Fruit fly (Drosophila melanogaster) whole organism, embryonic: ENCODE measurements around the gene Adck5.

ENCODE experiments used
- Abd-B ChIP-seq: fragments of 200-800 bp; sonication (Bioruptor generic); optimal IDR thresholded peaks from 2 replicates; lab custom pipeline; 2018; ENCODE audit warnings: missing biosample characterization, mild to moderate bottlenecking, missing genetic modification characterization, moderate library complexity
- BtbVII ChIP-seq: fragments of 200-800 bp; sonication (Bioruptor generic); optimal IDR thresholded peaks from 3 replicates; lab custom pipeline; 2017; ENCODE audit warnings: missing biosample characterization, mild to moderate bottlenecking, missing genetic modification characterization
- Bteb2 ChIP-seq: fragments of 200-800 bp; sonication (Bioruptor generic); optimal IDR thresholded peaks from 2 replicates; lab custom pipeline; 2016; ENCODE audit warnings: missing biosample characterization, missing genetic modification characterization
- CG10462 ChIP-seq: fragments of 200-800 bp; sonication (Bioruptor generic); optimal IDR thresholded peaks from 2 replicates; lab custom pipeline; 2016; ENCODE audit warnings: missing biosample characterization, missing genetic modification characterization
- CG11247 ChIP-seq: fragments of 200-800 bp; sonication (Bioruptor generic); IDR thresholded peaks from 2 replicates; pipeline ENCODE4 v1.3.6; 2022; ENCODE audit warnings: missing biosample characterization, missing genetic modification characterization
- CG12391 ChIP-seq: fragments of 200-800 bp; sonication (Bioruptor generic); optimal IDR thresholded peaks from 3 replicates; lab custom pipeline; 2018; ENCODE audit warnings: missing biosample characterization, mild to moderate bottlenecking, missing genetic modification characterization, moderate library complexity
- CG12659 ChIP-seq: fragments of 200-800 bp; sonication (Bioruptor generic); optimal IDR thresholded peaks from 3 replicates; lab custom pipeline; 2017; ENCODE audit warnings: mild to moderate bottlenecking, missing biosample characterization, missing genetic modification reagents, missing genetic modification characterization
- CG12744 ChIP-seq: fragments of 200-800 bp; sonication (Bioruptor generic); optimal IDR thresholded peaks from 2 replicates; lab custom pipeline; 2016; ENCODE audit warnings: missing biosample characterization, missing genetic modification characterization
- CG14710 ChIP-seq: fragments of 200-800 bp; sonication (Bioruptor generic); optimal IDR thresholded peaks from 3 replicates; lab custom pipeline; 2019; ENCODE audit warnings: missing biosample characterization, mild to moderate bottlenecking, missing genetic modification characterization, moderate library complexity
- CG16779 ChIP-seq: fragments of 200-800 bp; sonication (Bioruptor generic); IDR thresholded peaks from 2 replicates; pipeline ENCODE4 v1.3.6; 2022; ENCODE audit warnings: missing biosample characterization, missing genetic modification characterization
- CG30403 ChIP-seq: fragments of 200-800 bp; sonication (Bioruptor generic); optimal IDR thresholded peaks from 3 replicates; lab custom pipeline; 2016; ENCODE audit warnings: missing biosample characterization, missing genetic modification characterization
- CG42726 ChIP-seq: fragments of 200-800 bp; sonication (Bioruptor generic); IDR thresholded peaks from 2 replicates; pipeline ENCODE4 v1.3.6; 2022; ENCODE audit warnings: missing biosample characterization, missing genetic modification characterization; ENCODE audit not compliant: partially characterized antibody
- CG4282 ChIP-seq: fragments of 200-800 bp; sonication (Bioruptor generic); optimal IDR thresholded peaks from 2 replicates; lab custom pipeline; 2016; ENCODE audit warnings: missing biosample characterization, missing genetic modification characterization
- CG4854 ChIP-seq: fragments of 200-800 bp; sonication (Bioruptor generic); optimal IDR thresholded peaks from 2 replicates; lab custom pipeline; 2016; ENCODE audit warnings: missing biosample characterization, missing genetic modification characterization, inconsistent platforms
- CG5245 ChIP-seq: fragments of 200-800 bp; sonication (Bioruptor generic); optimal IDR thresholded peaks from 3 replicates; lab custom pipeline; 2016; ENCODE audit warnings: missing biosample characterization, missing genetic modification characterization
- CG7357 ChIP-seq: fragments of 200-800 bp; sonication (Bioruptor generic); IDR thresholded peaks from 3 replicates; pipeline ENCODE4 v1.3.6; 2022; ENCODE audit warnings: missing biosample characterization, missing genetic modification characterization
- CG7556 ChIP-seq: fragments of 200-800 bp; sonication (Bioruptor generic); optimal IDR thresholded peaks from 2 replicates; lab custom pipeline; 2017; ENCODE audit warnings: missing biosample characterization, mild to moderate bottlenecking, missing genetic modification characterization
- CG8765 ChIP-seq: fragments of 200-800 bp; sonication (Bioruptor generic); IDR thresholded peaks from 2 replicates; pipeline ENCODE4 v1.3.6; 2022; ENCODE audit warnings: missing biosample characterization, missing genetic modification characterization
- CG9437 ChIP-seq: fragments of 200-800 bp; sonication (Bioruptor generic); optimal IDR thresholded peaks from 2 replicates; lab custom pipeline; 2018; ENCODE audit warnings: missing biosample characterization, mild to moderate bottlenecking, missing genetic modification characterization
- Dbx ChIP-seq: fragments of 200-800 bp; sonication (Bioruptor generic); IDR thresholded peaks from 3 replicates; pipeline ENCODE4 v1.3.6; 2022; ENCODE audit warnings: missing biosample characterization, missing genetic modification characterization
- Dll ChIP-seq: fragments of 200-800 bp; sonication (Bioruptor generic); IDR thresholded peaks from 4 replicates; pipeline ENCODE4 v1.3.6; 2022; ENCODE audit warnings: missing biosample characterization, missing genetic modification characterization; ENCODE audit not compliant: partially characterized antibody
- E2f2 ChIP-seq: fragments of 200-800 bp; sonication (Bioruptor generic); IDR thresholded peaks from 2 replicates; pipeline ENCODE4 v1.3.6; 2022; ENCODE audit warnings: missing biosample characterization, missing genetic modification characterization
- Mad ChIP-seq: fragments of 200-800 bp; sonication (Bioruptor generic); optimal IDR thresholded peaks from 2 replicates; lab custom pipeline; 2016; ENCODE audit warnings: missing biosample characterization, missing genetic modification characterization
- Mes4 ChIP-seq: fragments of 200-800 bp; sonication (Bioruptor generic); optimal IDR thresholded peaks from 2 replicates; lab custom pipeline; 2016; ENCODE audit warnings: missing biosample characterization, missing genetic modification characterization
- NC2β ChIP-seq: fragments of 200-800 bp; sonication (Bioruptor generic); optimal IDR thresholded peaks from 2 replicates; lab custom pipeline; 2016; ENCODE audit warnings: missing biosample characterization, missing genetic modification characterization
- Nf-YB ChIP-seq: fragments of 200-800 bp; sonication (Bioruptor generic); optimal IDR thresholded peaks from 3 replicates; lab custom pipeline; 2019; ENCODE audit warnings: missing biosample characterization, mild to moderate bottlenecking, missing genetic modification characterization, moderate library complexity
- Sry-β ChIP-seq: fragments of 200-800 bp; sonication (Bioruptor generic); optimal IDR thresholded peaks from 2 replicates; lab custom pipeline; 2018; ENCODE audit warnings: missing biosample characterization, mild to moderate bottlenecking, missing genetic modification characterization, moderate library complexity
- Xrp1 ChIP-seq: fragments of 200-800 bp; sonication (Bioruptor generic); IDR thresholded peaks from 2 replicates; pipeline ENCODE4 v1.3.6; 2022; ENCODE audit warnings: missing biosample characterization, missing genetic modification characterization
- bsh ChIP-seq, 2 experiments: fragments of 200-800 bp; sonication (Bioruptor generic); optimal IDR thresholded peaks; 2 replicates each; lab custom pipeline; 2017 to 2018; ENCODE audit warnings: mild to moderate bottlenecking in 2 of 2, missing biosample characterization in 2 of 2, missing genetic modification characterization in 2 of 2, moderate library complexity in 1 of 2
- cato ChIP-seq: fragments of 200-800 bp; sonication (Bioruptor generic); optimal IDR thresholded peaks from 2 replicates; lab custom pipeline; 2016; ENCODE audit warnings: missing biosample characterization, missing genetic modification characterization, borderline replicate concordance
- crp ChIP-seq, 2 experiments: fragments of 200-800 bp; sonication (Bioruptor generic); optimal IDR thresholded peaks; 2 replicates in 1 of 2; 3 replicates in 1 of 2; lab custom pipeline; 2017; ENCODE audit warnings: missing biosample characterization in 2 of 2, missing genetic modification characterization in 2 of 2, mild to moderate bottlenecking in 1 of 2, moderate library complexity in 1 of 2
- disco-r ChIP-seq: fragments of 200-800 bp; sonication (Bioruptor generic); optimal IDR thresholded peaks from 2 replicates; lab custom pipeline; 2016; ENCODE audit warnings: missing biosample characterization, missing genetic modification characterization
- ftz-f1 ChIP-seq: fragments of 200-800 bp; sonication (Bioruptor generic); optimal IDR thresholded peaks from 2 replicates; lab custom pipeline; 2016; ENCODE audit warnings: missing biosample characterization, missing genetic modification characterization
- inv ChIP-seq: fragments of 200-800 bp; sonication (Bioruptor generic); IDR thresholded peaks from 2 replicates; pipeline ENCODE4 v1.3.6; 2022; ENCODE audit warnings: missing biosample characterization, missing genetic modification characterization; ENCODE audit not compliant: partially characterized antibody
- lbe ChIP-seq: fragments of 200-800 bp; sonication (Bioruptor generic); optimal IDR thresholded peaks from 2 replicates; lab custom pipeline; 2016; ENCODE audit warnings: missing biosample characterization, mild to moderate bottlenecking, missing genetic modification characterization
- lola ChIP-seq, 3 experiments: fragments of >200 bp in 2 of 3; fragments of 200-800 bp in 1 of 3; sonication (Bioruptor generic) in 1 of 3; optimal IDR thresholded peaks; 2 replicates each; lab custom pipeline; 2017 to 2019; ENCODE audit warnings: missing biosample characterization in 3 of 3, missing genetic modification characterization in 3 of 3, mild to moderate bottlenecking in 1 of 3, moderate library complexity in 1 of 3
- maf-S ChIP-seq: fragments of 200-800 bp; sonication (Bioruptor generic); optimal IDR thresholded peaks from 2 replicates; lab custom pipeline; 2016; ENCODE audit warnings: missing biosample characterization, missing genetic modification characterization
- mam ChIP-seq: fragments of 200-800 bp; sonication (Bioruptor generic); optimal IDR thresholded peaks from 3 replicates; lab custom pipeline; 2016; ENCODE audit warnings: missing biosample characterization, missing genetic modification characterization
- nau ChIP-seq: fragments of 200-800 bp; sonication (Bioruptor generic); optimal IDR thresholded peaks from 3 replicates; lab custom pipeline; 2017; ENCODE audit warnings: missing biosample characterization, mild to moderate bottlenecking, missing genetic modification characterization, missing genetic modification reagents
- nerfin-2 ChIP-seq: fragments of 200-800 bp; sonication (Bioruptor generic); IDR thresholded peaks from 2 replicates; pipeline ENCODE4 v1.3.6; 2022; ENCODE audit warnings: missing biosample characterization, missing genetic modification characterization; ENCODE audit not compliant: partially characterized antibody
- p53 ChIP-seq: fragments of 200-800 bp; sonication (Bioruptor generic); optimal IDR thresholded peaks from 2 replicates; lab custom pipeline; 2016; ENCODE audit warnings: missing biosample characterization, missing genetic modification characterization
- pb ChIP-seq: fragments of 200-800 bp; sonication (Bioruptor generic); optimal IDR thresholded peaks from 3 replicates; lab custom pipeline; 2016; ENCODE audit warnings: missing biosample characterization, missing genetic modification characterization
- pnt ChIP-seq: fragments of 200-800 bp; sonication (Bioruptor generic); optimal IDR thresholded peaks from 3 replicates; lab custom pipeline; 2016; ENCODE audit warnings: missing biosample characterization, missing genetic modification characterization
- scrt ChIP-seq: fragments of 200-800 bp; sonication (Bioruptor generic); optimal IDR thresholded peaks from 2 replicates; lab custom pipeline; 2018; ENCODE audit warnings: missing biosample characterization, mild to moderate bottlenecking, missing genetic modification characterization, moderate library complexity
- sens ChIP-seq: fragments of 200-800 bp; sonication (Bioruptor generic); peaks from one replicate; lab custom pipeline; 2016; ENCODE audit warnings: missing biosample characterization, missing genetic modification characterization
- slbo ChIP-seq: fragments of 200-800 bp; sonication (Bioruptor generic); IDR thresholded peaks from 2 replicates; pipeline ENCODE4 v1.3.6; 2022; ENCODE audit warnings: missing biosample characterization, missing genetic modification characterization
- stc ChIP-seq: fragments of 200-800 bp; sonication (Bioruptor generic); IDR thresholded peaks from 2 replicates; pipeline ENCODE4 v1.3.6; 2022; ENCODE audit warnings: missing biosample characterization, missing genetic modification characterization
- sug ChIP-seq: fragments of 200-800 bp; optimal IDR thresholded peaks from 2 replicates; lab custom pipeline; 2019; ENCODE audit warnings: missing biosample characterization, mild to moderate bottlenecking, missing genetic modification characterization, moderate library complexity
- tap ChIP-seq: fragments of 200-800 bp; optimal IDR thresholded peaks from 3 replicates; lab custom pipeline; 2019; ENCODE audit warnings: missing biosample characterization, mild to moderate bottlenecking, missing genetic modification characterization, moderate library complexity
- vvl ChIP-seq: fragments of 200-800 bp; sonication (Bioruptor generic); IDR thresholded peaks from 2 replicates; pipeline ENCODE4 v1.3.6; 2022; ENCODE audit warnings: missing biosample characterization, missing genetic modification characterization

Gene Adck5

dm6 chr3L:11210517-11210916, 40.9 kb downstream of the Adck5 start, which contains the start of the genes Ube3a and CG7600 (continued):
- TF ChIP-seq maf-S (GFP tag; lab: Kevin White, UChicago): no peak
- peak; percentile 91; the same call in 1 of the 2 replicates for TF ChIP-seq CG42726
- TF ChIP-seq Mes4: peak; percentile 53
- TF ChIP-seq nerfin-2: peak; percentile 100
- TF ChIP-seq CG30403 (GFP tag; lab: Kevin White, UChicago): peak; percentile 31
- peak; percentile 20; the same call in 1 of the 2 replicates for TF ChIP-seq CG11247 (GFP tag; lab: Robert Waterston, UW)
- peak; percentile 40 for TF ChIP-seq nau (GFP tag; lab: Kevin White, UChicago)
- TF ChIP-seq CG12659 (GFP tag; lab: Kevin White, UChicago): peak; percentile 88
- no peak for TF ChIP-seq Sry-β
- peak; percentile 32 for TF ChIP-seq pb
- TF ChIP-seq Mad (GFP tag; lab: Kevin White, UChicago): no peak
- peak; percentile 81 for TF ChIP-seq lbe (GFP tag; lab: Kevin White, UChicago)
- peak in 1 of 3 experiments; percentile 22 for TF ChIP-seq lola (GFP tag; optimal IDR thresholded peaks at IDR 0.05; lab: Kevin White, UChicago)
- TF ChIP-seq Dll (GFP tag; lab: Robert Waterston, UW): peak; percentile 98
- peak; percentile 66; the same call in 2 of the 3 replicates for TF ChIP-seq Dbx (GFP tag; lab: Robert Waterston, UW)
- no peak for TF ChIP-seq CG16779
- no peak for TF ChIP-seq disco-r
- TF ChIP-seq pnt (GFP tag; lab: Kevin White, UChicago): no peak
- no peak for TF ChIP-seq CG5245 (GFP tag; lab: Kevin White, UChicago)
- TF ChIP-seq CG10462 (GFP tag; lab: Kevin White, UChicago): no peak
- no peak for TF ChIP-seq Abd-B (GFP tag; lab: Kevin White, UChicago)
- TF ChIP-seq CG7556 (GFP tag; lab: Kevin White, UChicago): peak; percentile 25
- TF ChIP-seq bsh (GFP tag; optimal IDR thresholded peaks at IDR 0.05; lab: Kevin White, UChicago): peak in 1 of 2 experiments; percentile 29
- TF ChIP-seq CG7357 (GFP tag; lab: Robert Waterston, UW): no peak
- peak; percentile 65 for TF ChIP-seq scrt (GFP tag; lab: Kevin White, UChicago)
- TF ChIP-seq CG8765: no peak
- TF ChIP-seq E2f2 (GFP tag; lab: Robert Waterston, UW): peak; percentile 67
- TF ChIP-seq CG12744 (GFP tag; lab: Kevin White, UChicago): peak; percentile 32
- peak; percentile 89 for TF ChIP-seq sens (GFP tag; lab: Kevin White, UChicago)
- peak; percentile 59 for TF ChIP-seq slbo (GFP tag; lab: Robert Waterston, UW)
- peak; percentile 65 for TF ChIP-seq NC2β (GFP tag; lab: Kevin White, UChicago)
- TF ChIP-seq CG12391: peak; percentile 58
- TF ChIP-seq ftz-f1: peak; percentile 33
- TF ChIP-seq mam (GFP tag; lab: Kevin White, UChicago): peak; percentile 45
- peak; percentile 66 for TF ChIP-seq sug
- peak; percentile 73 to 91 for TF ChIP-seq crp (GFP tag; optimal IDR thresholded peaks at IDR 0.05; lab: Kevin White, UChicago)
- peak; percentile 23 for TF ChIP-seq CG4282
- peak; percentile 7 for TF ChIP-seq p53 (GFP tag; lab: Kevin White, UChicago)
- TF ChIP-seq stc (GFP tag; lab: Robert Waterston, UW): no peak
- TF ChIP-seq BtbVII (GFP tag; lab: Kevin White, UChicago): peak; percentile 4
- peak; percentile 54 for TF ChIP-seq Bteb2 (GFP tag; lab: Kevin White, UChicago)
- TF ChIP-seq tap (tag; lab: Kevin White, UChicago): peak; percentile 15
- peak; percentile 97 for TF ChIP-seq inv
- TF ChIP-seq CG9437 (GFP tag; lab: Kevin White, UChicago): peak; percentile 68
- peak; percentile 25 for TF ChIP-seq CG4854 (GFP tag; lab: Kevin White, UChicago)
- TF ChIP-seq Xrp1 (GFP tag; lab: Robert Waterston, UW): peak; percentile 51; the same call in 1 of the 2 replicates
- TF ChIP-seq Nf-YB (GFP tag; lab: Kevin White, UChicago): peak; percentile 9
- peak; percentile 28; the same call in 1 of the 2 replicates for TF ChIP-seq vvl
- TF ChIP-seq CG14710: peak; percentile 72
- TF ChIP-seq cato (GFP tag; lab: Kevin White, UChicago): no peak
